Worm (Caenorhabditis elegans): ENCODE data around the gene irld-59.

DNA sequence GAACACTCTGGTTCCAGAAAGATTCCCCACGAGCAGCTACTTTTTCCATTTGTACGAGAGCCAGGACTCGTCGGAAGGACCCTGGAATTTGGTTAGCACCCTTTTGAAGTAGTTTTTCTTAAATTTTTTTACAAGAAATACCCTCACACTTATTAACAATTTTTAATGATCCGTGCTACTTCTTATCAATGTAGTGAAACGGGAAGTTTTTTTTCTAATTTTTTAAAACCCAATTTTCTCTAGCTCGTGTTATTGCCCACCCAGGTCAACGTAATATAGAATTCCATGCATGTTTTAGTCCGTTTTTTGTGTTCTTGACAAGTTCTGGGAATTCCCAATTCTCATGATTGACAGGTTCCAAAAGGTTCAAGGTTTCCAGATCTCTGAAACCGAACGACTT, 25.0 kb downstream of the irld-59 start:
- TF ChIP-seq aly-2 (tag; optimal IDR thresholded peaks at IDR 0.05) (no peak), lin-13 (GFP tag; optimal IDR thresholded peaks at IDR 0.05) (no peak), nhr-76 (tag; optimal IDR thresholded peaks at IDR 0.05) (no peak), xbp-1 (tag; optimal IDR thresholded peaks at IDR 0.05) (no peak), pqm-1 (tag; optimal IDR thresholded peaks at IDR 0.05) (no peak), zip-4 (GFP tag; optimal IDR thresholded peaks at IDR 0.05) (no peak), unc-130 (tag; optimal IDR thresholded peaks at IDR 0.05) (no peak), zag-1 (tag; optimal IDR thresholded peaks at IDR 0.05) (no peak), rnt-1 (tag; optimal IDR thresholded peaks at IDR 0.05) (no peak), sox-4 (tag; optimal IDR thresholded peaks at IDR 0.05) (no peak)

All from whole organism, L1 larva.